Fruit fly (Drosophila melanogaster): ENCODE measurements around the gene RPA2.

RPA2 gene

DNA sequence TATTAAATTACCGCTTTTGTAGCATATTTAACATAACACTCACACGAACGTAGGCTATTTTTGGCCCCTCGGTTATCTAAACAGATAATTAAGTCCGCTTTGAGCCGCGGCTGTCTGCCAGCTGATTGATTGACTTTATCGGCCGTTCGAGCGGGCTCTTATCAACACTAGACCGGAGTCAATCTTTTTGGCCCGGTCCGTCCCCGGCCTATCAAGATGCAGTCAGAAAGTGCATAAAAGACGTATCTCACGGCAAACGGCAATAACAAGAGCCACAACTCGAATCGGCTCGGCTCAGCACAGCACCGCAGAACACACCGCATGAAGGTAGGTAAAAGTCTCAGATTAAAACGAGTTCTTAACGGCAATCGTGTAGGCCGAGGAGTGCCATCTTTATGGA, 39.1 kb upstream of the RPA2 start:
- TF ChIP-seq CG11617 (GFP tag; optimal IDR thresholded peaks at IDR 0.05) (no peak), kay (GFP tag; ENCODE audit: borderline replicate concordance) (no peak), ovo (GFP tag; optimal IDR thresholded peaks at IDR 0.05) (no peak), CG12768 (GFP tag; optimal IDR thresholded peaks at IDR 0.05) (no peak), CG7101 (tag; optimal IDR thresholded peaks at IDR 0.05) (no peak), Clk (GFP tag; optimal IDR thresholded peaks at IDR 0.05) (no peak), pad (GFP tag; optimal IDR thresholded peaks at IDR 0.05) (no peak), CG1620 (GFP tag; optimal IDR thresholded peaks at IDR 0.05) (no peak), bab1 (GFP tag; optimal IDR thresholded peaks at IDR 0.05) (no peak), cnc (optimal IDR thresholded peaks at IDR 0.05) (no peak), Hr96 (GFP tag; optimal IDR thresholded peaks at IDR 0.05) (no peak), cic (GFP tag; optimal IDR thresholded peaks at IDR 0.05) (no peak), Mnt (GFP tag; optimal IDR thresholded peaks at IDR 0.05) (no peak), toe (GFP tag; optimal IDR thresholded peaks at IDR 0.05) (no peak), CG33017 (tag; optimal IDR thresholded peaks at IDR 0.05) (no peak), Crg-1 (GFP tag; optimal IDR thresholded peaks at IDR 0.05) (no peak), CG14711 (tag; optimal IDR thresholded peaks at IDR 0.05) (no peak), CG5204 (GFP tag; optimal IDR thresholded peaks at IDR 0.05) (no peak)

DNA sequence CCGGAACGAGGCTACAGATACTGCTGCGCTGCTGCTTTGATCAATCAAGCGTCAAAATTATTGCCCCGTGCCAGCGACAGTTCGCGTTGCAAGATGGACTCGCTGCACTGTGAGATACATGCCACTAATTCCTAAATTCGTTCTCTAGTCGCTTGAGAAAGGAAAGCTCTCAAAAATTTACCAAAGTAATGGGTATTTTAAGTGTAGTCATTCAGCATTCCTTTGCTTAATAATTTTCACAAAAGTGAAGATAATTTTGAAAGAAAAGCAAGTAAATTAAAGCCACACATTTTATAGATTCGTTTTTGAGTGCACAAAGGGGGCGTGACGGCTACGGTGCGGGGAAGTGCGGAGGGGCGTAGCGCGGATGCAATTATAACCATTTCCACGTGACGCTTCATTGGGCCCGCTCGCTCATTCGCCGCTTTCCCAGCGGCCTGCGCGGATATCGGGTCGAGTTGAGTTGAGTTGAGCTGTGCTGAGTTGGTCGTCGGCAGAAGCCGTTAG, 34.1 kb upstream of the RPA2 start:
- no peak for TF ChIP-seq cic (GFP tag; optimal IDR thresholded peaks at IDR 0.05)
- TF ChIP-seq tj (GFP tag; optimal IDR thresholded peaks at IDR 0.05): no peak
- TF ChIP-seq cnc (optimal IDR thresholded peaks at IDR 0.05): no peak
- no peak for TF ChIP-seq CG33017 (tag; optimal IDR thresholded peaks at IDR 0.05)
- no peak for TF ChIP-seq pad (GFP tag; optimal IDR thresholded peaks at IDR 0.05)
- no peak for TF ChIP-seq CG5204 (GFP tag; optimal IDR thresholded peaks at IDR 0.05)
- TF ChIP-seq Clk (GFP tag; optimal IDR thresholded peaks at IDR 0.05): no peak
- TF ChIP-seq CG7045 (GFP tag; optimal IDR thresholded peaks at IDR 0.05): no peak
- TF ChIP-seq Mnt (GFP tag; optimal IDR thresholded peaks at IDR 0.05): no peak
- TF ChIP-seq ovo (GFP tag; optimal IDR thresholded peaks at IDR 0.05): no peak
- no peak for TF ChIP-seq CG14711 (tag; optimal IDR thresholded peaks at IDR 0.05)
- TF ChIP-seq bab1 (GFP tag; optimal IDR thresholded peaks at IDR 0.05): no peak
- no peak for TF ChIP-seq toe (GFP tag; optimal IDR thresholded peaks at IDR 0.05)
- TF ChIP-seq Crg-1 (GFP tag; optimal IDR thresholded peaks at IDR 0.05): no peak
- TF ChIP-seq CG7101 (tag; optimal IDR thresholded peaks at IDR 0.05): no peak
- TF ChIP-seq CG1620 (GFP tag; optimal IDR thresholded peaks at IDR 0.05): no peak
- TF ChIP-seq CG12768 (GFP tag; optimal IDR thresholded peaks at IDR 0.05): no peak

DNA sequence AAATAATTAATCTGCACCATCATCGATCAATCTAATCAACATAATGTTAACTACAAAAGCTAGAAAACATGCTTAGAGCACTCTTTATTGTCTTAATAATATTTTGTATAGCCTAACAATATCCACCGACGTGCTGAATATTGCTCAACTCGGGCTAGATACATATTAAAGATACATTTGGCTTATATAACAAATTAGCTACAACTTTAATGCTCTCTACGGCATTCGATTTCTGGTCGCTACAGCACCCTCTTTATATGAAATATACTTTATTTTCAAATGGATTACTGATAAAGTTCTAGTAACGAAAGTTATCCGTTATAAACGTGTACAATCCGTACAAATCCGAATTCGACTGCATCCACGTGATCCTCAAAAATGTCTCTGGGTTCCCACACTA, 32.0 kb upstream of the RPA2 start:
- no peak for TF ChIP-seq Hr96 (GFP tag; optimal IDR thresholded peaks at IDR 0.05)

DNA sequence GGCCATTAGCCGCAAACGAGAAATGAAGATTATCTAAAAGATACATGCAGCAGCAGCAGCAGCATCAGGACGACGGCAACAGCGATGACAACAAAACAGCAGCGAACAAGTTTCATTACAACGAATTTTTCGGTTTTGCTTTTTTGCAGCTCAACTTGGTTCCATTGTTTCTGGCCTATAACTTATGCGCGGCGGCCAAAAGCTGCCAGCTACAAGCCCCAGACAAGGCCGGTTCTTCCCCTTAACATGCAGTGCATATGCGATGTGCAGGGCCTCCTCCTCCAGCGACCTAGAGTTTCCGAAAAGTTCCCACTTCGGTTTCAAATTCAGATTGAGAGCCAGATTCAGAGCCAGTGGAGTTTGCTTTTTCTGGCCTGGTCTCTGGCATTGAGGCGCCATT, 31.3 kb upstream of the RPA2 start:
- TF ChIP-seq CG5204 (GFP tag; optimal IDR thresholded peaks at IDR 0.05): no peak
- TF ChIP-seq Hr96 (GFP tag; optimal IDR thresholded peaks at IDR 0.05): no peak
- TF ChIP-seq ovo (GFP tag; optimal IDR thresholded peaks at IDR 0.05): no peak
- TF ChIP-seq tj (GFP tag; optimal IDR thresholded peaks at IDR 0.05): no peak
- no peak for TF ChIP-seq cic (GFP tag; optimal IDR thresholded peaks at IDR 0.05)
- no peak for TF ChIP-seq CG1620 (GFP tag; optimal IDR thresholded peaks at IDR 0.05)
- no peak for TF ChIP-seq Crg-1 (GFP tag; optimal IDR thresholded peaks at IDR 0.05)
- TF ChIP-seq toe (GFP tag; optimal IDR thresholded peaks at IDR 0.05): no peak
- no peak for TF ChIP-seq kay (GFP tag; ENCODE audit: borderline replicate concordance)
- TF ChIP-seq CG7045 (GFP tag; optimal IDR thresholded peaks at IDR 0.05): no peak
- TF ChIP-seq bab1 (GFP tag; optimal IDR thresholded peaks at IDR 0.05): no peak
- TF ChIP-seq Clk (GFP tag; optimal IDR thresholded peaks at IDR 0.05): no peak
- TF ChIP-seq pad (GFP tag; optimal IDR thresholded peaks at IDR 0.05): no peak
- TF ChIP-seq Mnt (GFP tag; optimal IDR thresholded peaks at IDR 0.05): no peak
- TF ChIP-seq CG12768 (GFP tag; optimal IDR thresholded peaks at IDR 0.05): no peak
- no peak for TF ChIP-seq cnc (optimal IDR thresholded peaks at IDR 0.05)
- no peak for TF ChIP-seq CG11617 (GFP tag; optimal IDR thresholded peaks at IDR 0.05)
- no peak for TF ChIP-seq CG14711 (tag; optimal IDR thresholded peaks at IDR 0.05)
- no peak for TF ChIP-seq CG7101 (tag; optimal IDR thresholded peaks at IDR 0.05)
- no peak for TF ChIP-seq CG33017 (tag; optimal IDR thresholded peaks at IDR 0.05)

- TF ChIP-seq CG7101 (tag; optimal IDR thresholded peaks at IDR 0.05) (no peak), CG1620 (GFP tag; optimal IDR thresholded peaks at IDR 0.05) (no peak), Mnt (GFP tag; optimal IDR thresholded peaks at IDR 0.05) (no peak), toe (GFP tag; optimal IDR thresholded peaks at IDR 0.05) (no peak), pad (GFP tag; optimal IDR thresholded peaks at IDR 0.05) (no peak), Crg-1 (GFP tag; optimal IDR thresholded peaks at IDR 0.05) (no peak), CG11617 (GFP tag; optimal IDR thresholded peaks at IDR 0.05) (no peak), Hr96 (GFP tag; optimal IDR thresholded peaks at IDR 0.05) (no peak), bab1 (GFP tag; optimal IDR thresholded peaks at IDR 0.05) (no peak), CG7045 (GFP tag; optimal IDR thresholded peaks at IDR 0.05) (no peak), ovo (GFP tag; optimal IDR thresholded peaks at IDR 0.05) (no peak), kay (GFP tag; ENCODE audit: borderline replicate concordance) (no peak), CG14711 (tag; optimal IDR thresholded peaks at IDR 0.05) (no peak), Clk (GFP tag; optimal IDR thresholded peaks at IDR 0.05) (no peak)
These were observed 30.9 kb upstream of the RPA2 start for dm6 chr2L:20956836-20957235.

DNA sequence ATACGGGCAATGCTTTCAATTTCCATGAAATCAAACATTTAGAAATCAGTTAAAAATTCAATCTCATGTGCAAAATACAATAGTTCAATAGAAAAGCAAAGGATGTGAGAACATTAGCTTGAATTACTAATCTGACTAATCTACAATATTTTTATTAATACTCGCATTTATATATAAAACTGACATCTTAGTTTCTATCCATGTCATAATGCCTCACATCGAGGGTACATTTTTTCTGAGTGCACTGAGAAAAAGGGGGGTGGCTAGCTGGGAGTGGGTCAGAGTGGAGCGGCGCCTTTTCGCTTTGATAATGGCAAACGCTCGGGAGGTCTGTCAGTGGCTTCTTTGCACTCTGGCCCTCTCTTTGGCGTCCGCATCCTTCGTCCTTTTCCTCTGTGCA, 25.4 kb upstream of the RPA2 start:
- TF ChIP-seq kay (GFP tag; ENCODE audit: borderline replicate concordance) (no peak), bab1 (GFP tag; optimal IDR thresholded peaks at IDR 0.05) (no peak), CG12768 (GFP tag; optimal IDR thresholded peaks at IDR 0.05) (no peak), pad (GFP tag; optimal IDR thresholded peaks at IDR 0.05) (no peak)
